Fruit fly (Drosophila melanogaster) whole organism, embryonic: ENCODE results near the gene CG17202.

ENCODE experiments used
- CG1024 ChIP-seq: fragments of 200-800 bp; sonication (Bioruptor generic); IDR thresholded peaks from 2 replicates; pipeline ENCODE4 v1.3.6; 2022; ENCODE audit warnings: missing biosample characterization, missing genetic modification characterization
- CG10366 ChIP-seq: fragments of 200-800 bp; sonication (Bioruptor generic); IDR thresholded peaks from 2 replicates; pipeline ENCODE4 v1.3.6; 2022; ENCODE audit warnings: missing biosample characterization, missing genetic modification characterization
- CG10565 ChIP-seq: fragments of 200-800 bp; sonication (Bioruptor generic); optimal IDR thresholded peaks from 3 replicates; lab custom pipeline; 2016; ENCODE audit warnings: missing biosample characterization, mild to moderate bottlenecking, missing genetic modification characterization
- CG11247 ChIP-seq: fragments of 200-800 bp; sonication (Bioruptor generic); IDR thresholded peaks from 2 replicates; pipeline ENCODE4 v1.3.6; 2022; ENCODE audit warnings: missing biosample characterization, missing genetic modification characterization
- CG11696 ChIP-seq: fragments of 200-800 bp; sonication (Bioruptor generic); IDR thresholded peaks from 2 replicates; pipeline ENCODE4 v1.3.6; 2022; ENCODE audit warnings: missing biosample characterization, missing genetic modification characterization
- CG12155 ChIP-seq: fragments of 200-800 bp; sonication (Bioruptor generic); optimal IDR thresholded peaks from 3 replicates; lab custom pipeline; 2016; ENCODE audit warnings: missing biosample characterization, missing genetic modification characterization
- CG13123 ChIP-seq: fragments of 200-800 bp; sonication (Bioruptor generic); optimal IDR thresholded peaks from 2 replicates; lab custom pipeline; 2016; ENCODE audit warnings: missing biosample characterization, missing genetic modification characterization
- CG13894 ChIP-seq: fragments of 200-800 bp; sonication (Bioruptor generic); optimal IDR thresholded peaks from 3 replicates; lab custom pipeline; 2018; ENCODE audit warnings: missing biosample characterization, mild to moderate bottlenecking, missing genetic modification characterization, moderate library complexity
- CG14860 ChIP-seq: fragments of 200-800 bp; sonication (Bioruptor generic); IDR thresholded peaks from 3 replicates; pipeline ENCODE4 v1.3.6; 2022; ENCODE audit warnings: missing biosample characterization, missing genetic modification characterization; ENCODE audit not compliant: partially characterized antibody
- CG15479 ChIP-seq: fragments of 200-800 bp; sonication (Bioruptor generic); optimal IDR thresholded peaks from 3 replicates; lab custom pipeline; 2019; ENCODE audit warnings: missing biosample characterization, mild to moderate bottlenecking, missing genetic modification characterization, moderate library complexity
- CG16813 ChIP-seq: fragments of 200-800 bp; sonication (Bioruptor generic); IDR thresholded peaks from 3 replicates; pipeline ENCODE4 v1.3.6; 2022; ENCODE audit warnings: missing biosample characterization, missing genetic modification characterization; ENCODE audit not compliant: partially characterized antibody
- CG17359 ChIP-seq: fragments of 200-800 bp; sonication (Bioruptor generic); optimal IDR thresholded peaks from 3 replicates; lab custom pipeline; 2018; ENCODE audit warnings: missing biosample characterization, mild to moderate bottlenecking, missing genetic modification characterization, moderate library complexity
- CG17385 ChIP-seq: fragments of 200-800 bp; sonication (Bioruptor generic); optimal IDR thresholded peaks from 3 replicates; lab custom pipeline; 2018; ENCODE audit warnings: missing biosample characterization, mild to moderate bottlenecking, missing genetic modification characterization
- CG17612 ChIP-seq: fragments of 200-800 bp; sonication (Bioruptor generic); IDR thresholded peaks from 2 replicates; pipeline ENCODE4 v1.3.6; 2022; ENCODE audit warnings: missing biosample characterization, missing genetic modification characterization
- CG18476 ChIP-seq: fragments of 200-800 bp; sonication (Bioruptor generic); optimal IDR thresholded peaks from 2 replicates; lab custom pipeline; 2016; ENCODE audit warnings: missing biosample characterization, mild to moderate bottlenecking, missing genetic modification characterization
- CG18619 ChIP-seq: fragments of 200-800 bp; sonication (Bioruptor generic); optimal IDR thresholded peaks from 3 replicates; lab custom pipeline; 2017; ENCODE audit warnings: missing biosample characterization, mild to moderate bottlenecking, missing genetic modification characterization
- CG2120 ChIP-seq: fragments of 200-800 bp; sonication (Bioruptor generic); optimal IDR thresholded peaks from 3 replicates; lab custom pipeline; 2016; ENCODE audit warnings: missing biosample characterization, missing genetic modification characterization
- CG2712 ChIP-seq: fragments of 200-800 bp; optimal IDR thresholded peaks from 3 replicates; lab custom pipeline; 2019; ENCODE audit warnings: missing biosample characterization, mild to moderate bottlenecking, missing genetic modification characterization, moderate library complexity
- CG2875 ChIP-seq: fragments of 200-800 bp; sonication (Bioruptor generic); optimal IDR thresholded peaks from 2 replicates; lab custom pipeline; 2017; ENCODE audit warnings: missing biosample characterization, mild to moderate bottlenecking, missing genetic modification characterization, missing genetic modification reagents
- CG33213 ChIP-seq: fragments of 200-800 bp; sonication (Bioruptor generic); optimal IDR thresholded peaks from 3 replicates; lab custom pipeline; 2016; ENCODE audit warnings: missing biosample characterization, missing genetic modification characterization
- CG3847 ChIP-seq: fragments of 200-800 bp; sonication (Bioruptor generic); IDR thresholded peaks from 2 replicates; pipeline ENCODE4 v1.3.6; 2022; ENCODE audit warnings: missing biosample characterization, missing genetic modification characterization
- CG4424 ChIP-seq: fragments of 200-800 bp; sonication (Bioruptor generic); optimal IDR thresholded peaks from 3 replicates; lab custom pipeline; 2016; ENCODE audit warnings: missing biosample characterization, missing genetic modification characterization
- CG6683 ChIP-seq: fragments of 200-800 bp; sonication (Bioruptor generic); optimal IDR thresholded peaks from 2 replicates; lab custom pipeline; 2017; ENCODE audit warnings: missing biosample characterization, mild to moderate bottlenecking, missing genetic modification characterization, missing genetic modification reagents
- CG6791 ChIP-seq: fragments of 200-800 bp; sonication (Bioruptor generic); IDR thresholded peaks from 3 replicates; pipeline ENCODE4 v1.3.6; 2022; ENCODE audit warnings: missing biosample characterization, missing genetic modification characterization; ENCODE audit not compliant: partially characterized antibody
- CG9817 ChIP-seq: fragments of 200-800 bp; sonication (Bioruptor generic); optimal IDR thresholded peaks from 2 replicates; lab custom pipeline; 2018; ENCODE audit warnings: missing biosample characterization, mild to moderate bottlenecking, missing genetic modification characterization, moderate library complexity
- Dip2 ChIP-seq: fragments of 200-800 bp; sonication (Bioruptor generic); IDR thresholded peaks from 2 replicates; pipeline ENCODE4 v1.3.6; 2022; ENCODE audit warnings: missing biosample characterization, missing genetic modification characterization
- H2.0 ChIP-seq: fragments of 200-800 bp; sonication (Bioruptor generic); IDR thresholded peaks from 2 replicates; pipeline ENCODE4 v1.3.6; 2022; ENCODE audit warnings: missing biosample characterization, missing genetic modification characterization
- HmgD ChIP-seq: fragments of 200-800 bp; sonication (Bioruptor generic); optimal IDR thresholded peaks from 3 replicates; lab custom pipeline; 2016; ENCODE audit warnings: missing biosample characterization, missing genetic modification characterization
- Hr3 ChIP-seq: fragments of 200-800 bp; sonication (Bioruptor generic); optimal IDR thresholded peaks from 3 replicates; lab custom pipeline; 2016; ENCODE audit warnings: missing biosample characterization, missing genetic modification characterization
- Hr51 ChIP-seq, 2 experiments: fragments of 200-800 bp; sonication (Bioruptor generic); optimal IDR thresholded peaks; 2 replicates in 1 of 2; 3 replicates in 1 of 2; lab custom pipeline; 2016 to 2018; ENCODE audit warnings: missing biosample characterization in 2 of 2, missing genetic modification characterization in 2 of 2, mild to moderate bottlenecking in 1 of 2, moderate library complexity in 1 of 2
- Kr ChIP-seq: fragments of 200-800 bp; sonication (Bioruptor generic); optimal IDR thresholded peaks from 2 replicates; lab custom pipeline; 2017; ENCODE audit warnings: missing biosample characterization, mild to moderate bottlenecking, missing genetic modification characterization
- Spps ChIP-seq: fragments of 200-800 bp; sonication (Bioruptor generic); optimal IDR thresholded peaks from 2 replicates; lab custom pipeline; 2018; ENCODE audit warnings: missing biosample characterization, mild to moderate bottlenecking, missing genetic modification characterization
- Vsx1 ChIP-seq: fragments of 200-800 bp; sonication (Bioruptor generic); optimal IDR thresholded peaks from 2 replicates; lab custom pipeline; 2017; ENCODE audit warnings: missing biosample characterization, mild to moderate bottlenecking, missing genetic modification characterization, missing genetic modification reagents
- ac ChIP-seq: fragments of 200-800 bp; sonication (Bioruptor generic); optimal IDR thresholded peaks from 3 replicates; lab custom pipeline; 2017; ENCODE audit warnings: missing biosample characterization, mild to moderate bottlenecking, missing genetic modification characterization
- ash1 ChIP-seq: fragments of 200-800 bp; sonication (Bioruptor generic); optimal IDR thresholded peaks from 2 replicates; lab custom pipeline; 2018; ENCODE audit warnings: missing biosample characterization, mild to moderate bottlenecking, missing genetic modification characterization
- bigmax ChIP-seq: fragments of 200-800 bp; sonication (Bioruptor generic); optimal IDR thresholded peaks from 2 replicates; lab custom pipeline; 2018; ENCODE audit warnings: missing biosample characterization, mild to moderate bottlenecking, missing genetic modification characterization
- cas ChIP-seq: fragments of 200-800 bp; sonication (Bioruptor generic); IDR thresholded peaks from 2 replicates; pipeline ENCODE4 v1.3.6; 2022; ENCODE audit warnings: missing biosample characterization, missing genetic modification characterization
- croc ChIP-seq: fragments of 200-800 bp; sonication (Bioruptor generic); conservative IDR thresholded peaks from 3 replicates; pipeline ENCODE4 v1.3.6; 2022; ENCODE audit warnings: missing biosample characterization, missing genetic modification characterization
- gem ChIP-seq: fragments of 200-800 bp; sonication (Bioruptor generic); optimal IDR thresholded peaks from 2 replicates; lab custom pipeline; 2019; ENCODE audit warnings: missing biosample characterization, mild to moderate bottlenecking, missing genetic modification characterization, moderate library complexity
- kni ChIP-seq: fragments of 200-800 bp; sonication (Bioruptor generic); optimal IDR thresholded peaks from 3 replicates; lab custom pipeline; 2017; ENCODE audit warnings: mild to moderate bottlenecking, missing biosample characterization, missing genetic modification reagents, missing genetic modification characterization
- pros ChIP-seq: fragments of 200-800 bp; sonication (Bioruptor generic); optimal IDR thresholded peaks from 3 replicates; lab custom pipeline; 2019; ENCODE audit warnings: missing biosample characterization, mild to moderate bottlenecking, missing genetic modification characterization, moderate library complexity
- salm ChIP-seq: fragments of 200-800 bp; sonication (Bioruptor generic); optimal IDR thresholded peaks from 2 replicates; lab custom pipeline; 2018; ENCODE audit warnings: missing biosample characterization, mild to moderate bottlenecking, missing genetic modification characterization
- sug ChIP-seq: fragments of 200-800 bp; optimal IDR thresholded peaks from 2 replicates; lab custom pipeline; 2019; ENCODE audit warnings: missing biosample characterization, mild to moderate bottlenecking, missing genetic modification characterization, moderate library complexity
- tup ChIP-seq: fragments of 200-800 bp; sonication (Bioruptor generic); optimal IDR thresholded peaks from 2 replicates; lab custom pipeline; 2016; ENCODE audit warnings: missing biosample characterization, mild to moderate bottlenecking, missing genetic modification characterization, moderate library complexity
- twi ChIP-seq: fragments of 200-800 bp; optimal IDR thresholded peaks from 2 replicates; lab custom pipeline; 2019; ENCODE audit warnings: missing biosample characterization, mild to moderate bottlenecking, missing genetic modification characterization, moderate library complexity
- zen2 ChIP-seq: fragments of 200-800 bp; sonication (Bioruptor generic); IDR thresholded peaks from 3 replicates; pipeline ENCODE4 v1.3.6; 2022; ENCODE audit warnings: missing biosample characterization, missing genetic modification characterization; ENCODE audit not compliant: partially characterized antibody
- zfh2 ChIP-seq: fragments of 200-800 bp; sonication (Bioruptor generic); optimal IDR thresholded peaks from 2 replicates; lab custom pipeline; 2016; ENCODE audit warnings: missing biosample characterization, missing genetic modification characterization

CG17202 gene

dm6 chr3R:12442601-12443533, 20.3 kb downstream of the CG17202 start (continued):
- TF ChIP-seq zen2 (GFP tag; lab: Robert Waterston, UW) (no peak), Hr51 (GFP tag; optimal IDR thresholded peaks at IDR 0.05; lab: Kevin White, UChicago) (peak in 1 of 2 experiments; percentile 63), croc (GFP tag; lab: Robert Waterston, UW) (no peak), CG2120 (peak; percentile 75), CG6683 (GFP tag; lab: Kevin White, UChicago) (no peak), CG9817 (peak; percentile 49), CG17359 (tag; lab: Kevin White, UChicago) (peak; percentile 25), ac (GFP tag; lab: Kevin White, UChicago) (no peak), Vsx1 (GFP tag; lab: Kevin White, UChicago) (no peak), kni (no peak), bigmax (no peak), Kr (GFP tag; lab: Kevin White, UChicago) (no peak), Spps (tag; lab: Kevin White, UChicago) (no peak), CG6791 (GFP tag; lab: Robert Waterston, UW) (no peak), twi (no peak), gem (peak; percentile 54), HmgD (GFP tag; lab: Kevin White, UChicago) (no peak), CG1024 (GFP tag; lab: Robert Waterston, UW) (no peak), sug (tag; lab: Kevin White, UChicago) (peak; percentile 6), cas (no peak), CG17612 (no peak), CG12155 (GFP tag; lab: Kevin White, UChicago) (peak; percentile 6), pros (no peak), CG17385 (GFP tag; lab: Kevin White, UChicago) (peak; percentile 13), CG14860 (no peak), CG2875 (GFP tag; lab: Kevin White, UChicago) (no peak), CG10565 (no peak), CG11247 (GFP tag; lab: Robert Waterston, UW) (no peak), ash1 (no peak), CG13123 (GFP tag; lab: Kevin White, UChicago) (no peak), CG15479 (GFP tag; lab: Kevin White, UChicago) (no peak), H2.0 (GFP tag; lab: Robert Waterston, UW) (no peak), CG4424 (GFP tag; lab: Kevin White, UChicago) (no peak), CG10366 (GFP tag; lab: Robert Waterston, UW) (no peak), CG16813 (GFP tag; lab: Robert Waterston, UW) (no peak), CG18619 (GFP tag; lab: Kevin White, UChicago) (no peak), zfh2 (peak; percentile 21), CG13894 (tag; lab: Kevin White, UChicago) (peak; percentile 34), Dip2 (GFP tag; lab: Robert Waterston, UW) (no peak), Hr3 (GFP tag; lab: Kevin White, UChicago) (no peak), CG11696 (GFP tag; lab: Robert Waterston, UW) (no peak), CG18476 (no peak), salm (tag; lab: Kevin White, UChicago) (no peak), CG3847 (GFP tag; lab: Robert Waterston, UW) (peak; percentile 8; the same call in 1 of the 2 replicates), CG2712 (peak; percentile 23), CG33213 (GFP tag; lab: Kevin White, UChicago) (no peak), tup (GFP tag; lab: Kevin White, UChicago) (no peak)
- TF ChIP-seq, all 482 proteins: peak for 111
